Fruit fly (Drosophila melanogaster): ENCODE data around the gene IFT57.

DNA sequence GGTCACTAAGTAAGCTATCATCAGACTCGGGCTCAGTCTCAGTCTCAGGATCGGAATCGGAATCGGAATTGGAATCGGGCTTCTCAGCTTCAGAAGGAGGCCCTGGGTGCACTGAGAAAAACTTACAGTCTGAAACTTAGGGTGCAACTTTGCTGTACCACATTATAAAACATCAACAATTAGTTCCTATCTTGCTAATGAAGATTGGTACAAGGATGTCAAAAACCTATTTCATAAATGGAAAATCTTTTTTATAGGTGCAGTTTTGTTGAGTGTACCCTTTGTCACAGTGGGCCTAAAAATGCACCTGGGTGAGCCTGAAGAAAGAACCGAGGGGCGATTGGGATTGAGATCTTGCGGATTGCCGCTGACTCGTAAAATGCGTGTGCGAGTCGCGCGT is 22.2 kb downstream of the IFT57 start:
- TF ChIP-seq CTCF (optimal IDR thresholded peaks at IDR 0.05) (no peak), CG8478 (optimal IDR thresholded peaks at IDR 0.05) (no peak)
